Fruit fly (Drosophila melanogaster) whole organism, prepupa: ENCODE results near the gene RASSF8.

Experiments
- Blimp-1 ChIP-seq: fragments of 200-800 bp; sonication (Bioruptor generic); optimal IDR thresholded peaks from 3 replicates; lab custom pipeline; 2017; ENCODE audit warnings: missing biosample characterization, missing genetic modification characterization, mild to moderate bottlenecking, moderate library complexity, missing genetic modification reagents
- CG10631 ChIP-seq: fragments of 200-800 bp; sonication (Bioruptor generic); optimal IDR thresholded peaks from 2 replicates; lab custom pipeline; 2016; ENCODE audit warnings: missing biosample characterization, missing genetic modification characterization
- CG10669 ChIP-seq: fragments of 200-800 bp; sonication (Bioruptor generic); optimal IDR thresholded peaks from 3 replicates; lab custom pipeline; 2018; ENCODE audit warnings: missing biosample characterization, mild to moderate bottlenecking, missing genetic modification characterization, moderate library complexity
- CG11294 ChIP-seq: fragments of 200-800 bp; sonication (Bioruptor generic); IDR thresholded peaks from 2 replicates; pipeline ENCODE4 v1.3.6; 2022; ENCODE audit warnings: missing biosample characterization, missing genetic modification characterization
- CG11762 ChIP-seq: fragments of 200-800 bp; sonication (Bioruptor generic); optimal IDR thresholded peaks from 3 replicates; lab custom pipeline; 2016; ENCODE audit warnings: missing biosample characterization, missing genetic modification characterization; ENCODE audit not compliant: insufficient read depth
- CG11902 ChIP-seq: fragments of 200-800 bp; sonication (Bioruptor generic); optimal IDR thresholded peaks from 3 replicates; lab custom pipeline; 2016; ENCODE audit warnings: missing biosample characterization, missing genetic modification characterization
- CG15336 ChIP-seq: fragments of 200-800 bp; sonication (Bioruptor generic); IDR thresholded peaks from 2 replicates; pipeline ENCODE4 v1.3.6; 2022; ENCODE audit warnings: missing biosample characterization, missing genetic modification characterization
- CG32006 ChIP-seq: fragments of 200-800 bp; sonication (Bioruptor generic); optimal IDR thresholded peaks from 3 replicates; lab custom pipeline; 2017; ENCODE audit warnings: missing biosample characterization, mild to moderate bottlenecking, missing genetic modification characterization
- CG34406 ChIP-seq: fragments of 200-800 bp; sonication (Bioruptor generic); optimal IDR thresholded peaks from 3 replicates; lab custom pipeline; 2016; ENCODE audit warnings: missing biosample characterization, missing genetic modification characterization
- CG3919 ChIP-seq: fragments of 200-800 bp; sonication (Bioruptor generic); optimal IDR thresholded peaks from 3 replicates; lab custom pipeline; 2016; ENCODE audit warnings: missing biosample characterization, missing genetic modification characterization
- CG4318 ChIP-seq: fragments of 200-800 bp; sonication (Bioruptor generic); optimal IDR thresholded peaks from 3 replicates; lab custom pipeline; 2017; ENCODE audit warnings: missing biosample characterization, mild to moderate bottlenecking, missing genetic modification characterization
- CG6163 ChIP-seq: fragments of 200-800 bp; sonication (Bioruptor generic); IDR thresholded peaks from 3 replicates; pipeline ENCODE4 v1.3.6; 2022; ENCODE audit warnings: missing biosample characterization, missing genetic modification characterization
- CG6276 ChIP-seq: fragments of 200-800 bp; sonication (Bioruptor generic); optimal IDR thresholded peaks from 2 replicates; lab custom pipeline; 2017; ENCODE audit warnings: missing biosample characterization, mild to moderate bottlenecking, missing genetic modification characterization
- CG6854 ChIP-seq: fragments of 200-800 bp; sonication (Bioruptor generic); optimal IDR thresholded peaks from 2 replicates; lab custom pipeline; 2017; ENCODE audit warnings: missing biosample characterization, mild to moderate bottlenecking, missing genetic modification characterization
- CG8319 ChIP-seq: fragments of 200-800 bp; sonication (Bioruptor generic); optimal IDR thresholded peaks from 3 replicates; lab custom pipeline; 2016; ENCODE audit warnings: missing biosample characterization, missing genetic modification characterization
- CG9139 ChIP-seq: fragments of 200-800 bp; sonication (Bioruptor generic); optimal IDR thresholded peaks from 3 replicates; lab custom pipeline; 2017; ENCODE audit warnings: missing biosample characterization, mild to moderate bottlenecking, missing genetic modification characterization
- Eip75B ChIP-seq: fragments of 200-800 bp; sonication (Bioruptor generic); optimal IDR thresholded peaks from 3 replicates; lab custom pipeline; 2016; ENCODE audit warnings: missing biosample characterization, missing genetic modification characterization
- Eip78C ChIP-seq: fragments of 200-800 bp; sonication (Bioruptor generic); peaks from one replicate; lab custom pipeline; 2016; ENCODE audit warnings: missing biosample characterization, missing genetic modification characterization
- Eip93F ChIP-seq: fragments of 200-800 bp; sonication (Bioruptor generic); optimal IDR thresholded peaks from 2 replicates; lab custom pipeline; 2016; ENCODE audit warnings: missing biosample characterization, mild to moderate bottlenecking, missing genetic modification characterization
- Ets21C ChIP-seq: fragments of 200-800 bp; sonication (Bioruptor generic); optimal IDR thresholded peaks from 3 replicates; lab custom pipeline; 2016; ENCODE audit warnings: missing biosample characterization, missing genetic modification characterization
- Ets96B ChIP-seq: fragments of 200-800 bp; optimal IDR thresholded peaks from 2 replicates; lab custom pipeline; 2019; ENCODE audit warnings: missing biosample characterization, mild to moderate bottlenecking, missing genetic modification characterization, moderate library complexity
- Hr39 ChIP-seq: fragments of 200-800 bp; sonication (Bioruptor generic); optimal IDR thresholded peaks from 2 replicates; lab custom pipeline; 2016; ENCODE audit warnings: missing biosample characterization, missing genetic modification characterization
- Hr4 ChIP-seq: fragments of 200-800 bp; sonication (Bioruptor generic); optimal IDR thresholded peaks from 3 replicates; lab custom pipeline; 2016; ENCODE audit warnings: missing biosample characterization, missing genetic modification characterization
- OdsH ChIP-seq: fragments of 200-800 bp; sonication (Bioruptor generic); optimal IDR thresholded peaks from 3 replicates; lab custom pipeline; 2016; ENCODE audit warnings: missing biosample characterization, missing genetic modification characterization
- Sox102F ChIP-seq: fragments of 200-800 bp; sonication (Bioruptor generic); optimal IDR thresholded peaks from 2 replicates; lab custom pipeline; 2016; ENCODE audit warnings: missing biosample characterization, mild to moderate bottlenecking, missing genetic modification characterization
- Sox14 ChIP-seq: fragments of 200-800 bp; sonication (Bioruptor generic); optimal IDR thresholded peaks from 3 replicates; lab custom pipeline; 2016; ENCODE audit warnings: missing biosample characterization, missing genetic modification characterization
- Sox15 ChIP-seq: fragments of 200-800 bp; sonication (Bioruptor generic); optimal IDR thresholded peaks from 3 replicates; lab custom pipeline; 2016; ENCODE audit warnings: missing biosample characterization, missing genetic modification characterization
- acj6 ChIP-seq: fragments of 200-800 bp; sonication (Bioruptor generic); optimal IDR thresholded peaks from 3 replicates; lab custom pipeline; 2016; ENCODE audit warnings: missing biosample characterization, missing genetic modification characterization
- dsx ChIP-seq: fragments of 200-800 bp; optimal IDR thresholded peaks from 3 replicates; lab custom pipeline; 2019; ENCODE audit warnings: missing biosample characterization, mild to moderate bottlenecking, missing genetic modification characterization, moderate library complexity; ENCODE audit not compliant: poor library complexity, severe bottlenecking
- eg ChIP-seq: fragments of 200-800 bp; sonication (Bioruptor generic); IDR thresholded peaks from 3 replicates; pipeline ENCODE4 v1.3.6; 2022; ENCODE audit warnings: missing biosample characterization, missing genetic modification characterization
- fd59A ChIP-seq: fragments of 200-800 bp; sonication (Bioruptor generic); optimal IDR thresholded peaks from 2 replicates; lab custom pipeline; 2017; ENCODE audit warnings: missing biosample characterization, mild to moderate bottlenecking, missing genetic modification characterization, missing genetic modification reagents
- fkh ChIP-seq: fragments of 200-800 bp; sonication (Bioruptor generic); optimal IDR thresholded peaks from 3 replicates; lab custom pipeline; 2017; ENCODE audit warnings: missing biosample characterization, mild to moderate bottlenecking, missing genetic modification characterization, moderate library complexity
- net ChIP-seq: fragments of 200-800 bp; sonication (Bioruptor generic); optimal IDR thresholded peaks from 3 replicates; lab custom pipeline; 2016; ENCODE audit warnings: missing biosample characterization, missing genetic modification characterization
- pdm3 ChIP-seq: fragments of 200-800 bp; sonication (Bioruptor generic); optimal IDR thresholded peaks from 3 replicates; lab custom pipeline; 2016; ENCODE audit warnings: missing biosample characterization, missing genetic modification characterization
- salr ChIP-seq, 2 experiments: fragments of 200-800 bp; sonication (Bioruptor generic); optimal IDR thresholded peaks; 3 replicates each; lab custom pipeline; 2016 to 2018; ENCODE audit warnings: missing biosample characterization in 2 of 2, missing genetic modification characterization in 2 of 2, mild to moderate bottlenecking in 1 of 2
- spab ChIP-seq: fragments of 200-800 bp; sonication (Bioruptor generic); optimal IDR thresholded peaks from 2 replicates; lab custom pipeline; 2017; ENCODE audit warnings: missing biosample characterization, mild to moderate bottlenecking, missing genetic modification characterization, missing genetic modification reagents
- ss ChIP-seq, 2 experiments: fragments of 200-800 bp; sonication (Bioruptor generic); optimal IDR thresholded peaks; 2 replicates in 1 of 2; 3 replicates in 1 of 2; lab custom pipeline; 2017 to 2018; ENCODE audit warnings: mild to moderate bottlenecking in 2 of 2, missing biosample characterization in 2 of 2, missing genetic modification characterization in 2 of 2, moderate library complexity in 1 of 2
- svp ChIP-seq: fragments of 200-800 bp; sonication (Bioruptor generic); peaks from one replicate; lab custom pipeline; 2016; ENCODE audit warnings: missing biosample characterization, missing genetic modification characterization
- topi ChIP-seq: fragments of 200-800 bp; sonication (Bioruptor generic); optimal IDR thresholded peaks from 3 replicates; lab custom pipeline; 2016; ENCODE audit warnings: missing biosample characterization, missing genetic modification characterization
- vri ChIP-seq: fragments of 200-800 bp; sonication (Bioruptor generic); optimal IDR thresholded peaks from 3 replicates; lab custom pipeline; 2016; ENCODE audit warnings: missing biosample characterization, mild to moderate bottlenecking, missing genetic modification characterization

The RASSF8 gene

DNA sequence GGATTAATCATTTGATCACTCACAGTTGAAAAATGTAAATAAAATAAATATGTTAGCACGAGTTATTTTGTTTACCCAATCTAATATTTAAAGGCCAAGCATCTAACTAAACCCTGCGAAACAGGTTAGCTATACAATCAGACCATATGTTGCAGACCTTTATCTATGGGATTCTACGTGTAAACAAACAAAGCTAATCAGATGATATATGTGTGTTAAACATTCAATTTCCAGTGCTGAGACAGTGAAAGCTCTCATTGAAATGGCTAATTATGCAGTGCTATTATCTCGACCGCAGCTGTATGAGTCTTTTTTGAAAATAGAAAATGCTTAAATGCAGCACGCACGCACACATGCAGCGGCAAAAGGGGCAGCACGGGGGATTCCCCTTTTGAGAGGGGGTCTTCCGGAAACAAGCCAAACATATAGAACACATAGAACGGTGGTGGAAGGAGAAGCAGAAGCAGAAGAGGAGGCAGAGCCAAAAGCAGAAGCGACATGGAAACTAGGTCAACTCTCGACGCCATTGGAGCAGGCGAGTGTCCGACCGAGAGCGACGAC lies 1.7 kb upstream of the RASSF8 start:
- no peak for TF ChIP-seq fd59A (GFP tag; lab: Kevin White, UChicago)
- no peak for TF ChIP-seq Eip78C (GFP tag; lab: Kevin White, UChicago)
- TF ChIP-seq topi, result no peak
- no peak for TF ChIP-seq CG4318
- no peak for TF ChIP-seq Ets96B (tag; lab: Kevin White, UChicago)
- 0 out of 3 replicates have a peak, but pooled peaks have one; percentile 18 for TF ChIP-seq eg (GFP tag; lab: Robert Waterston, UW)
- TF ChIP-seq CG32006, result peak; percentile 43
- TF ChIP-seq CG15336 (GFP tag; lab: Robert Waterston, UW), result peak; percentile 39; the same call in 1 of the 2 replicates
- TF ChIP-seq Hr4 (GFP tag; lab: Kevin White, UChicago), result peak; percentile 8
- TF ChIP-seq fkh (GFP tag; lab: Kevin White, UChicago), result peak; percentile 59
- no peak for TF ChIP-seq Blimp-1

DNA sequence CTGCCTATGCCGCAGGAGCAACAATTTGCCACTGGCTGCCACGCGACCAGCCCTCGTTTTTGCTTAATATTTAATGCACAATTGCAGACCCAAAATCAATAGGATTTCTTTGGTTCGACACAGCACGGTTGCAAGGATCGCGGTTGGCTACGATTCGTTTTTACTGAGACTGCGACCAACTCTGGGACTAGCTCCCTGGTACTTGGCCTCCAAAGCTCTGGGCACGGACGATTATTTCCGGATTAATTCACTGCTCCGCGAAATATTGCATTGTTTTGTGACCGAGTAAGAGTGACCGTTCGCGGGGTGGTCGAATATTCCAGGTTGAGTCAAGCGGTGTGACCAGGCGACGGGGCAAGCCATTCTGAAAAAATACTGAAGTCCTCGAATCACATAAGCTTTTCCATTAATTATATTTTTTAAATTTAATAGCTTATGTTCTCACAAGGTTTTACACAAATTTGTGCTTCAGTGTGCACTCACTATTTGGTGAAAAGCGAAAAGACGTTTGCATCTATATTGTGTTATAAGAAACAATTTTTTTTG lies 537 bp upstream of the RASSF8 start, which contains the start of gene Tnks:
Gene Tnks, minus strand, starts transcription at position 302 of the 546 bp plus-strand sequence.
- TF ChIP-seq svp (GFP tag; lab: Kevin White, UChicago) (peak; percentile 75), OdsH (GFP tag; lab: Kevin White, UChicago) (peak; percentile 5), pdm3 (GFP tag; lab: Kevin White, UChicago) (no peak), Sox14 (GFP tag; lab: Kevin White, UChicago) (no peak), topi (no peak), Eip75B (no peak), eg (GFP tag; lab: Robert Waterston, UW) (no peak), acj6 (GFP tag; lab: Kevin White, UChicago) (no peak), spab (GFP tag; lab: Kevin White, UChicago) (no peak), vri (GFP tag; lab: Kevin White, UChicago) (no peak), Blimp-1 (no peak), CG11902 (GFP tag; lab: Kevin White, UChicago) (no peak), CG10631 (peak; percentile 33), Hr39 (GFP tag; lab: Kevin White, UChicago) (no peak), dsx (GFP tag; lab: Kevin White, UChicago) (no peak), Sox102F (GFP tag; lab: Kevin White, UChicago) (peak; percentile 8), CG34406 (no peak), CG6163 (GFP tag; lab: Robert Waterston, UW) (peak; percentile 30; the same call in 1 of the 3 replicates), Eip78C (GFP tag; lab: Kevin White, UChicago) (peak; percentile 76), CG15336 (GFP tag; lab: Robert Waterston, UW) (no peak), ss (GFP tag; optimal IDR thresholded peaks at IDR 0.05; lab: Kevin White, UChicago) (no peak), Sox15 (GFP tag; lab: Kevin White, UChicago) (no peak), Ets21C (no peak), CG11294 (GFP tag; lab: Robert Waterston, UW) (no peak), CG6276 (GFP tag; lab: Kevin White, UChicago) (no peak), CG10669 (no peak), CG32006 (no peak), net (GFP tag; lab: Kevin White, UChicago) (no peak), CG3919 (GFP tag; lab: Kevin White, UChicago) (no peak), CG6854 (GFP tag; lab: Kevin White, UChicago) (peak; percentile 66), CG8319 (GFP tag; lab: Kevin White, UChicago) (no peak), Hr4 (GFP tag; lab: Kevin White, UChicago) (no peak), salr (GFP tag; optimal IDR thresholded peaks at IDR 0.05; lab: Kevin White, UChicago) (no peak), CG11762 (no peak), Eip93F (GFP tag; lab: Kevin White, UChicago) (no peak), CG9139 (GFP tag; lab: Kevin White, UChicago) (no peak)
